Fruit fly (Drosophila melanogaster) whole organism, embryonic: ENCODE data around the gene CG11839.
A peak's percentile ranks its signal among the peaks of the same experiment; 100 is the strongest.

Experiments
- CG10274 ChIP-seq: fragments of 200-800 bp; sonication (Bioruptor generic); optimal IDR thresholded peaks from 3 replicates; lab custom pipeline; 2017; ENCODE audit warnings: missing biosample characterization, mild to moderate bottlenecking, missing genetic modification characterization
- CG11456 ChIP-seq: fragments of 200-800 bp; sonication (Bioruptor generic); IDR thresholded peaks from 3 replicates; pipeline ENCODE4 v1.3.6; 2022; ENCODE audit warnings: missing biosample characterization, missing genetic modification characterization
- CG14441 ChIP-seq: fragments of 200-800 bp; sonication (Bioruptor generic); IDR thresholded peaks from 2 replicates; pipeline ENCODE4 v1.3.6; 2022; ENCODE audit warnings: missing biosample characterization, missing genetic modification characterization
- CG15269 ChIP-seq: fragments of 200-800 bp; sonication (Bioruptor generic); optimal IDR thresholded peaks from 2 replicates; lab custom pipeline; 2018; ENCODE audit warnings: missing biosample characterization, mild to moderate bottlenecking, missing genetic modification characterization, moderate library complexity
- CG15479 ChIP-seq: fragments of 200-800 bp; sonication (Bioruptor generic); optimal IDR thresholded peaks from 3 replicates; lab custom pipeline; 2019; ENCODE audit warnings: missing biosample characterization, mild to moderate bottlenecking, missing genetic modification characterization, moderate library complexity
- CG15696 ChIP-seq: fragments of 200-800 bp; sonication (Bioruptor generic); optimal IDR thresholded peaks from 2 replicates; lab custom pipeline; 2019; ENCODE audit warnings: missing biosample characterization, mild to moderate bottlenecking, missing genetic modification characterization, moderate library complexity
- CG17361 ChIP-seq: fragments of 200-800 bp; sonication (Bioruptor generic); IDR thresholded peaks from 3 replicates; pipeline ENCODE4 v1.3.6; 2022; ENCODE audit warnings: missing biosample characterization, missing genetic modification characterization
- CG17612 ChIP-seq: fragments of 200-800 bp; sonication (Bioruptor generic); IDR thresholded peaks from 2 replicates; pipeline ENCODE4 v1.3.6; 2022; ENCODE audit warnings: missing biosample characterization, missing genetic modification characterization
- CG18619 ChIP-seq: fragments of 200-800 bp; sonication (Bioruptor generic); optimal IDR thresholded peaks from 3 replicates; lab custom pipeline; 2017; ENCODE audit warnings: missing biosample characterization, mild to moderate bottlenecking, missing genetic modification characterization
- CG3407 ChIP-seq: fragments of 200-800 bp; sonication (Bioruptor generic); optimal IDR thresholded peaks from 2 replicates; lab custom pipeline; 2018; ENCODE audit warnings: missing biosample characterization, mild to moderate bottlenecking, missing genetic modification characterization
- CG4707 ChIP-seq: fragments of 200-800 bp; sonication (Bioruptor generic); optimal IDR thresholded peaks from 2 replicates; lab custom pipeline; 2018; ENCODE audit warnings: missing biosample characterization, mild to moderate bottlenecking, missing genetic modification characterization, moderate library complexity
- CG6654 ChIP-seq: fragments of 200-800 bp; sonication (Bioruptor generic); optimal IDR thresholded peaks from 2 replicates; lab custom pipeline; 2017; ENCODE audit warnings: missing biosample characterization, mild to moderate bottlenecking, missing genetic modification characterization
- CG6813 ChIP-seq: fragments of 200-800 bp; sonication (Bioruptor generic); optimal IDR thresholded peaks from 2 replicates; lab custom pipeline; 2017; ENCODE audit warnings: missing biosample characterization, missing genetic modification characterization, mild to moderate bottlenecking, moderate library complexity, missing genetic modification reagents
- CG7745 ChIP-seq: fragments of 200-800 bp; sonication (Bioruptor generic); optimal IDR thresholded peaks from 2 replicates; lab custom pipeline; 2018; ENCODE audit warnings: missing biosample characterization, mild to moderate bottlenecking, missing genetic modification characterization, moderate library complexity
- CG7928 ChIP-seq: fragments of 200-800 bp; sonication (Bioruptor generic); optimal IDR thresholded peaks from 2 replicates; lab custom pipeline; 2017; ENCODE audit warnings: missing biosample characterization, mild to moderate bottlenecking, missing genetic modification characterization
- CG8290 ChIP-seq, 3 experiments: fragments of 200-800 bp; sonication (Bioruptor generic); optimal IDR thresholded peaks; 2 replicates each; lab custom pipeline; 2016 to 2019; ENCODE audit warnings: missing biosample characterization in 3 of 3, missing genetic modification characterization in 3 of 3, mild to moderate bottlenecking in 2 of 3, moderate library complexity in 1 of 3
- CG8359 ChIP-seq: fragments of 200-800 bp; sonication (Bioruptor generic); optimal IDR thresholded peaks from 2 replicates; lab custom pipeline; 2017; ENCODE audit warnings: missing biosample characterization, mild to moderate bottlenecking, missing genetic modification characterization, borderline replicate concordance
- CG8924 ChIP-seq: fragments of 200-800 bp; optimal IDR thresholded peaks from 3 replicates; lab custom pipeline; 2019; ENCODE audit warnings: missing biosample characterization, mild to moderate bottlenecking, missing genetic modification characterization, moderate library complexity
- CG9817 ChIP-seq: fragments of 200-800 bp; sonication (Bioruptor generic); optimal IDR thresholded peaks from 2 replicates; lab custom pipeline; 2018; ENCODE audit warnings: missing biosample characterization, mild to moderate bottlenecking, missing genetic modification characterization, moderate library complexity
- Dip3 ChIP-seq: fragments of 200-800 bp; sonication (Bioruptor generic); optimal IDR thresholded peaks from 3 replicates; lab custom pipeline; 2016; ENCODE audit warnings: missing biosample characterization, missing genetic modification characterization
- ERR ChIP-seq: fragments of 200-800 bp; sonication (Bioruptor generic); optimal IDR thresholded peaks from 2 replicates; lab custom pipeline; 2016; ENCODE audit warnings: missing biosample characterization, missing genetic modification characterization
- Fer3 ChIP-seq: fragments of 200-800 bp; sonication (Bioruptor generic); optimal IDR thresholded peaks from 2 replicates; lab custom pipeline; 2018; ENCODE audit warnings: missing biosample characterization, mild to moderate bottlenecking, missing genetic modification characterization, moderate library complexity
- HHEX ChIP-seq: fragments of 200-800 bp; sonication (Bioruptor generic); optimal IDR thresholded peaks from 3 replicates; lab custom pipeline; 2017; ENCODE audit warnings: missing biosample characterization, mild to moderate bottlenecking, missing genetic modification characterization, missing genetic modification reagents
- HLH4C ChIP-seq: fragments of 200-800 bp; sonication (Bioruptor generic); IDR thresholded peaks from 3 replicates; pipeline ENCODE4 v1.3.6; 2022; ENCODE audit warnings: missing biosample characterization, missing genetic modification characterization; ENCODE audit not compliant: partially characterized antibody
- HmgZ ChIP-seq: fragments of 200-800 bp; sonication (Bioruptor generic); optimal IDR thresholded peaks from 2 replicates; lab custom pipeline; 2018; ENCODE audit warnings: missing biosample characterization, mild to moderate bottlenecking, missing genetic modification characterization
- Lim3 ChIP-seq: fragments of 200-800 bp; sonication (Bioruptor generic); IDR thresholded peaks from 2 replicates; pipeline ENCODE4 v1.3.6; 2022; ENCODE audit warnings: missing biosample characterization, missing genetic modification characterization
- Max ChIP-seq: fragments of 200-800 bp; sonication (Bioruptor generic); optimal IDR thresholded peaks from 2 replicates; lab custom pipeline; 2016; ENCODE audit warnings: missing biosample characterization, mild to moderate bottlenecking, missing genetic modification characterization
- Med ChIP-seq: fragments of 200-800 bp; sonication (Bioruptor generic); peaks from one replicate; lab custom pipeline; 2016; ENCODE audit warnings: missing biosample characterization, missing genetic modification characterization, mild to moderate bottlenecking, inconsistent platforms, moderate library complexity
- NC2α ChIP-seq: fragments of 200-800 bp; sonication (Bioruptor generic); optimal IDR thresholded peaks from 2 replicates; lab custom pipeline; 2016; ENCODE audit warnings: missing biosample characterization, missing genetic modification characterization
- NFAT ChIP-seq: fragments of 200-800 bp; sonication (Bioruptor generic); IDR thresholded peaks from 2 replicates; pipeline ENCODE4 v1.3.6; 2022; ENCODE audit warnings: missing biosample characterization, missing genetic modification characterization
- Oaz ChIP-seq: fragments of 200-800 bp; sonication (Bioruptor generic); IDR thresholded peaks from 2 replicates; pipeline ENCODE4 v1.3.6; 2022; ENCODE audit warnings: missing biosample characterization, missing genetic modification characterization
- Ravus ChIP-seq: fragments of 200-800 bp; sonication (Bioruptor generic); IDR thresholded peaks from 2 replicates; pipeline ENCODE4 v1.3.6; 2022; ENCODE audit warnings: missing biosample characterization, missing genetic modification characterization
- Vsx1 ChIP-seq: fragments of 200-800 bp; sonication (Bioruptor generic); optimal IDR thresholded peaks from 2 replicates; lab custom pipeline; 2017; ENCODE audit warnings: missing biosample characterization, mild to moderate bottlenecking, missing genetic modification characterization, missing genetic modification reagents
- bigmax ChIP-seq: fragments of 200-800 bp; sonication (Bioruptor generic); optimal IDR thresholded peaks from 2 replicates; lab custom pipeline; 2018; ENCODE audit warnings: missing biosample characterization, mild to moderate bottlenecking, missing genetic modification characterization
- cwo ChIP-seq: fragments of 200-800 bp; sonication (Bioruptor generic); optimal IDR thresholded peaks from 3 replicates; lab custom pipeline; 2017; ENCODE audit warnings: missing biosample characterization, missing genetic modification characterization, mild to moderate bottlenecking, moderate library complexity, missing genetic modification reagents
- dati ChIP-seq: fragments of 200-800 bp; sonication (Bioruptor generic); IDR thresholded peaks from 2 replicates; pipeline ENCODE4 v1.3.6; 2022; ENCODE audit warnings: missing biosample characterization, missing genetic modification characterization
- ewg ChIP-seq: fragments of 200-800 bp; sonication (Bioruptor generic); optimal IDR thresholded peaks from 3 replicates; lab custom pipeline; 2017; ENCODE audit warnings: mild to moderate bottlenecking, missing biosample characterization, missing genetic modification reagents, missing genetic modification characterization
- fd102C ChIP-seq: fragments of 200-800 bp; sonication (Bioruptor generic); optimal IDR thresholded peaks from 2 replicates; lab custom pipeline; 2018; ENCODE audit warnings: missing biosample characterization, mild to moderate bottlenecking, missing genetic modification characterization, moderate library complexity
- fru ChIP-seq: fragments of >200 bp; optimal IDR thresholded peaks from 2 replicates; lab custom pipeline; 2017
- ken ChIP-seq: fragments of 200-800 bp; sonication (Bioruptor generic); IDR thresholded peaks from 3 replicates; pipeline ENCODE4 v1.3.6; 2022; ENCODE audit warnings: missing biosample characterization, missing genetic modification characterization
- knrl ChIP-seq: fragments of 200-800 bp; sonication (Bioruptor generic); IDR thresholded peaks from 3 replicates; pipeline ENCODE4 v1.3.6; 2022; ENCODE audit warnings: missing biosample characterization, missing genetic modification characterization; ENCODE audit not compliant: partially characterized antibody
- onecut ChIP-seq: fragments of 200-800 bp; sonication (Bioruptor generic); IDR thresholded peaks from 2 replicates; pipeline ENCODE4 v1.3.6; 2022; ENCODE audit warnings: missing biosample characterization, missing genetic modification characterization
- p53 ChIP-seq: fragments of 200-800 bp; sonication (Bioruptor generic); optimal IDR thresholded peaks from 2 replicates; lab custom pipeline; 2016; ENCODE audit warnings: missing biosample characterization, missing genetic modification characterization
- ranshi ChIP-seq: fragments of 200-800 bp; sonication (Bioruptor generic); IDR thresholded peaks from 2 replicates; pipeline ENCODE4 v1.3.6; 2022; ENCODE audit warnings: missing biosample characterization, missing genetic modification characterization
- shn ChIP-seq: fragments of 200-800 bp; sonication (Bioruptor generic); optimal IDR thresholded peaks from 3 replicates; lab custom pipeline; 2016; ENCODE audit warnings: missing biosample characterization, missing genetic modification characterization
- tgo ChIP-seq: fragments of 200-800 bp; sonication (Bioruptor generic); IDR thresholded peaks from 3 replicates; pipeline ENCODE4 v1.3.6; 2022; ENCODE audit warnings: missing biosample characterization, missing genetic modification characterization
- vfl ChIP-seq: fragments of 200-800 bp; sonication (Bioruptor generic); optimal IDR thresholded peaks from 2 replicates; lab custom pipeline; 2016; ENCODE audit warnings: missing biosample characterization, missing genetic modification characterization
- wek ChIP-seq: fragments of 200-800 bp; sonication (Bioruptor generic); optimal IDR thresholded peaks from 3 replicates; lab custom pipeline; 2018; ENCODE audit warnings: missing biosample characterization, mild to moderate bottlenecking, missing genetic modification characterization, moderate library complexity
- wor ChIP-seq: fragments of 200-800 bp; sonication (Bioruptor generic); IDR thresholded peaks from 2 replicates; pipeline ENCODE4 v1.3.6; 2022; ENCODE audit warnings: missing biosample characterization, missing genetic modification characterization

The CG11839 gene

dm6 chr3R:25024895-25025557 is 44.7 kb upstream of the CG11839 start, which contains the start of the genes EMC6 and Hr96 (continued):
- TF ChIP-seq CG15269 (tag; lab: Kevin White, UChicago) (peak; percentile 94), CG8290 (GFP tag; optimal IDR thresholded peaks at IDR 0.05; lab: Kevin White, UChicago) (no peak), CG8290 (tag; optimal IDR thresholded peaks at IDR 0.05; lab: Kevin White, UChicago) (peak in 1 of 2 experiments; percentile 98), CG15479 (no peak), fru (lab: Kevin White, UChicago) (no peak), CG4707 (GFP tag; lab: Kevin White, UChicago) (peak; percentile 72), Oaz (GFP tag; lab: Robert Waterston, UW) (peak; percentile 93), CG18619 (GFP tag; lab: Kevin White, UChicago) (peak; percentile 91), NFAT (GFP tag; lab: Robert Waterston, UW) (peak; percentile 97), HmgZ (tag; lab: Kevin White, UChicago) (peak; percentile 98), Vsx1 (GFP tag; lab: Kevin White, UChicago) (peak; percentile 92), wor (GFP tag; lab: Robert Waterston, UW) (peak; percentile 79), CG10274 (GFP tag; lab: Kevin White, UChicago) (peak; percentile 57), onecut (peak; percentile 90), ranshi (GFP tag; lab: Robert Waterston, UW) (peak; percentile 91), CG7745 (no peak), CG17361 (GFP tag; lab: Robert Waterston, UW) (peak; percentile 93), ken (GFP tag; lab: Robert Waterston, UW) (peak; percentile 96), CG17612 (GFP tag; lab: Robert Waterston, UW) (peak; percentile 81), dati (GFP tag; lab: Robert Waterston, UW) (peak; percentile 74; the same call in 1 of the 2 replicates), ewg (GFP tag; lab: Kevin White, UChicago) (peak; percentile 89), shn (GFP tag; lab: Kevin White, UChicago) (peak; percentile 86), fd102C (GFP tag; lab: Kevin White, UChicago) (peak; percentile 63), CG8924 (tag; lab: Kevin White, UChicago) (peak; percentile 93), Max (GFP tag; lab: Kevin White, UChicago) (peak; percentile 96), CG3407 (GFP tag; lab: Kevin White, UChicago) (peak; percentile 70), knrl (GFP tag; lab: Robert Waterston, UW) (peak; percentile 69), Ravus (GFP tag; lab: Robert Waterston, UW) (peak; percentile 76), CG14441 (GFP tag; lab: Robert Waterston, UW) (peak; percentile 93), vfl (GFP tag; lab: Kevin White, UChicago) (peak; percentile 94), ERR (GFP tag; lab: Kevin White, UChicago) (peak; percentile 82), wek (peak; percentile 76), HLH4C (GFP tag; lab: Robert Waterston, UW) (peak; percentile 84), CG6813 (peak; percentile 86), Lim3 (GFP tag; lab: Robert Waterston, UW) (peak; percentile 72), HHEX (GFP tag; lab: Kevin White, UChicago) (peak; percentile 91), CG6654 (GFP tag; lab: Kevin White, UChicago) (peak; percentile 72), tgo (peak; percentile 92), NC2α (GFP tag; lab: Kevin White, UChicago) (peak; percentile 80), Fer3 (tag; lab: Kevin White, UChicago) (peak; percentile 94), bigmax (GFP tag; lab: Kevin White, UChicago) (peak; percentile 30), Med (peak; percentile 99), CG15696 (tag; lab: Kevin White, UChicago) (peak; percentile 92), cwo (GFP tag; lab: Kevin White, UChicago) (peak; percentile 82), CG7928 (GFP tag; lab: Kevin White, UChicago) (peak; percentile 68), Dip3 (GFP tag; lab: Kevin White, UChicago) (peak; percentile 94), CG8359 (GFP tag; lab: Kevin White, UChicago) (peak; percentile 57), CG11456 (GFP tag; lab: Robert Waterston, UW) (peak; percentile 97), p53 (GFP tag; lab: Kevin White, UChicago) (peak; percentile 78), CG9817 (tag; lab: Kevin White, UChicago) (peak; percentile 94)
